Fruit fly (Drosophila melanogaster) whole organism, embryonic: Measurements from ENCODE around the gene CG32032.

Experiments
- CG6791 ChIP-seq: fragments of 200-800 bp; sonication (Bioruptor generic); IDR thresholded peaks from 3 replicates; pipeline ENCODE4 v1.3.6; 2022; ENCODE audit warnings: missing biosample characterization, missing genetic modification characterization; ENCODE audit not compliant: partially characterized antibody
- Elba2 ChIP-seq: fragments of 200-800 bp; sonication (Bioruptor generic); optimal IDR thresholded peaks from 3 replicates; lab custom pipeline; 2016; ENCODE audit warnings: missing biosample characterization, missing genetic modification characterization
- Ets97D ChIP-seq: fragments of 200-800 bp; sonication (Bioruptor generic); optimal IDR thresholded peaks from 3 replicates; lab custom pipeline; 2016; ENCODE audit warnings: missing biosample characterization, missing genetic modification characterization
- Hmx ChIP-seq: fragments of 200-800 bp; sonication (Bioruptor generic); optimal IDR thresholded peaks from 2 replicates; lab custom pipeline; 2016; ENCODE audit warnings: missing biosample characterization, missing genetic modification characterization
- NC2β ChIP-seq: fragments of 200-800 bp; sonication (Bioruptor generic); optimal IDR thresholded peaks from 2 replicates; lab custom pipeline; 2016; ENCODE audit warnings: missing biosample characterization, missing genetic modification characterization
- NK7.1 ChIP-seq: fragments of 200-800 bp; sonication (Bioruptor generic); optimal IDR thresholded peaks from 3 replicates; lab custom pipeline; 2016; ENCODE audit warnings: missing biosample characterization, missing genetic modification characterization
- bbx ChIP-seq: fragments of 200-800 bp; sonication (Bioruptor generic); IDR thresholded peaks from 2 replicates; pipeline ENCODE4 v1.3.6; 2022; ENCODE audit warnings: missing biosample characterization, missing genetic modification characterization; ENCODE audit not compliant: partially characterized antibody
- chinmo ChIP-seq: fragments of 200-800 bp; sonication (Bioruptor generic); IDR thresholded peaks from 4 replicates; pipeline ENCODE4 v1.3.6; 2022; ENCODE audit warnings: missing biosample characterization, missing genetic modification characterization; ENCODE audit not compliant: partially characterized antibody
- ftz-f1 ChIP-seq: fragments of 200-800 bp; sonication (Bioruptor generic); optimal IDR thresholded peaks from 2 replicates; lab custom pipeline; 2016; ENCODE audit warnings: missing biosample characterization, missing genetic modification characterization
- lab ChIP-seq: fragments of 200-800 bp; sonication (Bioruptor generic); optimal IDR thresholded peaks from 3 replicates; lab custom pipeline; 2017; ENCODE audit warnings: missing biosample characterization, missing genetic modification characterization, mild to moderate bottlenecking, moderate library complexity, missing genetic modification reagents
- maf-S ChIP-seq: fragments of 200-800 bp; sonication (Bioruptor generic); optimal IDR thresholded peaks from 2 replicates; lab custom pipeline; 2016; ENCODE audit warnings: missing biosample characterization, missing genetic modification characterization

- peak; percentile 23 for TF ChIP-seq Ets97D (GFP tag; lab: Kevin White, UChicago)
- peak; percentile 46 for TF ChIP-seq NC2β (GFP tag; lab: Kevin White, UChicago)
- no peak for TF ChIP-seq bbx (GFP tag; lab: Robert Waterston, UW)
- TF ChIP-seq maf-S (GFP tag; lab: Kevin White, UChicago) = peak; percentile 20
- TF ChIP-seq Hmx (GFP tag; lab: Kevin White, UChicago) = no peak
- no peak for TF ChIP-seq ftz-f1 (GFP tag; lab: Kevin White, UChicago)
- TF ChIP-seq CG6791 (GFP tag; lab: Robert Waterston, UW) = no peak
- peak; percentile 62; the same call in 1 of the 4 replicates for TF ChIP-seq chinmo (GFP tag; lab: Robert Waterston, UW)
- peak; percentile 76 for TF ChIP-seq lab
- TF ChIP-seq Elba2 (GFP tag; lab: Kevin White, UChicago) = no peak
- TF ChIP-seq NK7.1 (GFP tag; lab: Kevin White, UChicago) = peak; percentile 19
Observed at dm6 chr3L:9127690-9128458, 35.0 kb downstream of the CG32032 start.
